Worm (Caenorhabditis elegans): ENCODE measurements around the gene wrt-3.

The wrt-3 gene

DNA sequence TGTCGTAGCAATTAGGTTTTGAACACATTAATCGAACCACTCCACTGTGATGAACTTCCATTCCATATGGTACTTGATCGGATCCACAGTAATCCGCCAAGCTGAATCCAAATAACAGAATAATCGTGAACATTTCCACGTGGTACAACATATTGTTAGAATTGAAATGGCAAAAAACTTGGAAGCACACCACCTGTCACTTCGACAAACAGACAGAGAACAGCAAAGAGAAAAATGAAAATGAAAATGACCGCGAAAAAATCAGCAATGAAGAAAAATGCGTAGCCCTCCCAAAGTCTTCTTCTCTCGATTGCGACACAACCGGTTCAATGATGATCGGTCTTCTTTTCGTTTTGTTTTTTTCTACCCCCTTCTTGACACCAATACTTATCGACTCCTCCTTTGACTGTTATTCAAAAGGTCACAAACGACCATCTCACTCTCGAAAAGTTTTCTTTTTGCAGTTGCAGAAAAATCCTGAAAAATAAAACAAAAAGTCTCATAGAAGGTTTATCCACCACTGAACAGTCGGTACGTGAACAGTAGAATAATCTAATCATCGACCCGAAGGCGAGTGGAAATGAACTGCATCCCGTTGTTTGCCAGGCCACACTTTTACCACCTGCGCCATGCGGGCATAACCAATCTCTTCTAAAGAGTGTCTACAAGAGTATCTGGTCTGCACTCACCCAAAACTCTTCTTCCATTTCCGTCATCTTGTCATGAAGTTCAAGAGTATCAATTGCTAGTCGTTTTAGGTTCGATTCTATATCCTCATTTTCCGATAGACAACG is at the start of gene wrt-3:
Gene wrt-3 (minus strand): TSS at position 322 of the 794 bp plus-strand sequence.
- peak; percentile 42 for TF ChIP-seq pha-4 (tag; optimal IDR thresholded peaks at IDR 0.05)
- no peak for TF ChIP-seq mep-1 (tag; optimal IDR thresholded peaks at IDR 0.05)
- peak; percentile 58 for TF ChIP-seq ztf-11 (tag; optimal IDR thresholded peaks at IDR 0.05)
- TF ChIP-seq flh-1 (GFP tag; optimal IDR thresholded peaks at IDR 0.05) = peak; percentile 89
- peak; percentile 31 for TF ChIP-seq lin-13 (tag; optimal IDR thresholded peaks at IDR 0.05)
- peak; percentile 90 for TF ChIP-seq bed-3 (GFP tag; optimal IDR thresholded peaks at IDR 0.05)
- peak; percentile 98 for TF ChIP-seq sptf-1 (tag; optimal IDR thresholded peaks at IDR 0.05)
- TF ChIP-seq unc-62 (GFP tag; optimal IDR thresholded peaks at IDR 0.05) = peak; percentile 27
- TF ChIP-seq sem-2 (GFP tag; optimal IDR thresholded peaks at IDR 0.05) = peak; percentile 91
- TF ChIP-seq elt-1 (tag; optimal IDR thresholded peaks at IDR 0.05; ENCODE audit: borderline replicate concordance, insufficient read depth) = no peak
- TF ChIP-seq ces-1 (GFP tag; optimal IDR thresholded peaks at IDR 0.05) = no peak
- TF ChIP-seq nhr-12 (tag; optimal IDR thresholded peaks at IDR 0.05) = peak; percentile 58
- TF ChIP-seq ham-2 (GFP tag; optimal IDR thresholded peaks at IDR 0.05) = peak; percentile 91
- peak; percentile 94 for TF ChIP-seq lin-32 (GFP tag; optimal IDR thresholded peaks at IDR 0.05)
- peak; percentile 96 for TF ChIP-seq drap-1 (GFP tag; optimal IDR thresholded peaks at IDR 0.05)
- no peak for TF ChIP-seq hlh-1 (tag; optimal IDR thresholded peaks at IDR 0.05)
- peak; percentile 98 for TF ChIP-seq mls-2 (tag; optimal IDR thresholded peaks at IDR 0.05)
- no peak for TF ChIP-seq elt-3 (tag; optimal IDR thresholded peaks at IDR 0.05)
- peak; percentile 94 for TF ChIP-seq unc-120 (tag; optimal IDR thresholded peaks at IDR 0.05; ENCODE audit: poor library complexity, severe bottlenecking)
- no peak for TF ChIP-seq ceh-39 (tag; optimal IDR thresholded peaks at IDR 0.05)
- TF ChIP-seq tbx-8 (GFP tag; optimal IDR thresholded peaks at IDR 0.05) = peak; percentile 95
- TF ChIP-seq nhr-76 (tag; optimal IDR thresholded peaks at IDR 0.05) = peak; percentile 18
- no peak for TF ChIP-seq mab-5 (tag; optimal IDR thresholded peaks at IDR 0.05)
- TF ChIP-seq ceh-43 (GFP tag; optimal IDR thresholded peaks at IDR 0.05) = peak; percentile 89
- TF ChIP-seq nhr-28 (tag; optimal IDR thresholded peaks at IDR 0.05) = peak; percentile 65
- peak; percentile 96 for TF ChIP-seq cnd-1 (tag; optimal IDR thresholded peaks at IDR 0.05)
- TF ChIP-seq M03D4.4 (tag; optimal IDR thresholded peaks at IDR 0.05) = peak; percentile 95
- TF ChIP-seq ceh-83 (GFP tag; optimal IDR thresholded peaks at IDR 0.05) = peak; percentile 98

DNA sequence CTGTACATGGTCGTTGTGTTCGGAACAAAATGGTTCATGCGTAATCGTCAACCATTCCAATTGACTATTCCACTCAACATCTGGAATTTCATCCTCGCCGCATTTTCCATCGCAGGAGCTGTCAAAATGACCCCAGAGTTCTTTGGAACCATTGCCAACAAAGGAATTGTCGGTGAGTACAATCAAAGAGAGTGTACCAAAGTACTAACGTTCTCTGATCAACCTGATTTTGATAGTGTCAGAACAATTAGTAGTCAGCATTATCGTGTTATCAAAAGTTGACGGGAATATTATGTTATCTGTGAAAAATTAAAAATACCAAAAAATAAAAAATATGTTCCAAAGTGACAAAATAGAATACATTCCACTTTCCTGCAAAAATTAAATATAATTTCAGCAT is 49.7 kb upstream of the wrt-3 start:
- TF ChIP-seq lsy-2 (tag; optimal IDR thresholded peaks at IDR 0.05) (no peak), mls-2 (tag; optimal IDR thresholded peaks at IDR 0.05) (no peak), ztf-11 (tag; optimal IDR thresholded peaks at IDR 0.05) (no peak), unc-120 (tag; optimal IDR thresholded peaks at IDR 0.05; ENCODE audit: poor library complexity, severe bottlenecking) (no peak), lin-32 (GFP tag; optimal IDR thresholded peaks at IDR 0.05) (no peak), nhr-2 (tag; optimal IDR thresholded peaks at IDR 0.05) (no peak), nhr-28 (tag; optimal IDR thresholded peaks at IDR 0.05) (no peak), unc-39 (tag; optimal IDR thresholded peaks at IDR 0.05) (no peak), tbx-8 (GFP tag; optimal IDR thresholded peaks at IDR 0.05) (no peak), flh-1 (GFP tag; optimal IDR thresholded peaks at IDR 0.05) (no peak), unc-62 (GFP tag; optimal IDR thresholded peaks at IDR 0.05) (no peak), ceh-43 (GFP tag; optimal IDR thresholded peaks at IDR 0.05) (no peak), mep-1 (tag; optimal IDR thresholded peaks at IDR 0.05) (no peak), elt-1 (tag; optimal IDR thresholded peaks at IDR 0.05; ENCODE audit: borderline replicate concordance, insufficient read depth) (no peak), pha-4 (tag; optimal IDR thresholded peaks at IDR 0.05) (no peak), nhr-76 (tag; optimal IDR thresholded peaks at IDR 0.05) (no peak)

DNA sequence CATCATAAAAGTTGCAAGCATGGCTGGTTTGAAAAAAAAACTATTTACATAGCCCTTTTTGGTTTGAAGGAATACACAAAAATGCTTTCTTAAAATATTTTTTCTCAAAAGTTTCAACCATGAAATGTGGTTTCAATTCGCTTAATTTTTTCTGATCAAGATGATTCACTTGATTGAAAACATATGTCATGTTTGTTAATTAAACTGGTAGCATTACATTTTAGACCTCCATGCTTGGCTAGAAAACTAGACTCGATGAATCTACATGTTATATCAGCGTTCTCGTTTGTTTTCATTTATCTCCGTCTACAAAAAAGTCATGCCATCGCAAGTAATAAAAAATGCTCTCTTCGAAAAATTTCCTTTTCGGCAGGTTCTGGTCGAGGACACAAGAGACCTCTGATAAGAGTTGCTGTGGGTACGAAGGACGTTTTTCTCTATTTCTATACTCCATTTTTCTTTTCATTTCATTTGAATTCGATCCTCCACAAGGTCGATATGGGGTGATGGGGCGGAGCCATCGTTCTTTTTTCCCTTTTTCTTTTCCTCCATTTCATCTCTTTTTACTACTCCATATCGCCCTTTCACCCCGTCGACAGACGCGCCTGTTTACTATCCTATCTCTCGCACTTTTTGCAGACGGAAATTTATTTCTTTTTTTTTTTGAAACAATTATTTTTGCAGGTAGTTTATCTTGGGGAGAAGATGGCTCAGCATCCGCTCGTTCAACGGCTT is 48.6 kb upstream of the wrt-3 start, which contains the start of gene elo-1:
Gene elo-1 (plus strand): TSS at position 685 of the 735 bp plus-strand sequence.
- TF ChIP-seq hlh-1 (tag; optimal IDR thresholded peaks at IDR 0.05) (peak; percentile 10), ceh-43 (GFP tag; optimal IDR thresholded peaks at IDR 0.05) (no peak), cnd-1 (tag; optimal IDR thresholded peaks at IDR 0.05) (no peak), ztf-11 (tag; optimal IDR thresholded peaks at IDR 0.05) (no peak), nhr-12 (tag; optimal IDR thresholded peaks at IDR 0.05) (no peak), ceh-83 (GFP tag; optimal IDR thresholded peaks at IDR 0.05) (no peak), blmp-1 (tag; optimal IDR thresholded peaks at IDR 0.05) (no peak), ceh-39 (tag; optimal IDR thresholded peaks at IDR 0.05) (no peak)
